Fruit fly (Drosophila melanogaster) whole organism, embryonic: ENCODE data around the gene klu.

ENCODE experiments used
- Kr ChIP-seq: fragments of 200-800 bp; sonication (Bioruptor generic); optimal IDR thresholded peaks from 2 replicates; lab custom pipeline; 2017; ENCODE audit warnings: missing biosample characterization, mild to moderate bottlenecking, missing genetic modification characterization
- Lpt ChIP-seq: fragments of >200 bp; optimal IDR thresholded peaks from 2 replicates; lab custom pipeline; 2018; ENCODE audit warnings: missing biosample characterization, missing genetic modification characterization
- salm ChIP-seq: fragments of 200-800 bp; sonication (Bioruptor generic); optimal IDR thresholded peaks from 2 replicates; lab custom pipeline; 2018; ENCODE audit warnings: missing biosample characterization, mild to moderate bottlenecking, missing genetic modification characterization
- usp ChIP-seq: fragments of >200 bp; optimal IDR thresholded peaks from 2 replicates; lab custom pipeline; 2017; ENCODE audit warnings: missing biosample characterization, missing genetic modification characterization
- zf30C ChIP-seq: fragments of 200-800 bp; sonication (Bioruptor generic); optimal IDR thresholded peaks from 3 replicates; lab custom pipeline; 2018; ENCODE audit warnings: missing biosample characterization, mild to moderate bottlenecking, missing genetic modification characterization

- TF ChIP-seq zf30C (GFP tag; lab: Kevin White, UChicago) = no peak
- no peak for TF ChIP-seq salm (tag; lab: Kevin White, UChicago)
- TF ChIP-seq Kr = no peak
- no peak for TF ChIP-seq Lpt (GFP tag; lab: Kevin White, UChicago)
- no peak for TF ChIP-seq usp (GFP tag; lab: Kevin White, UChicago)
These were observed 11.7 kb downstream of the klu start for dm6 chr3L:10997240-10997830.
